Worm (Caenorhabditis elegans): ENCODE data around the gene nhr-152.

Gene nhr-152

DNA sequence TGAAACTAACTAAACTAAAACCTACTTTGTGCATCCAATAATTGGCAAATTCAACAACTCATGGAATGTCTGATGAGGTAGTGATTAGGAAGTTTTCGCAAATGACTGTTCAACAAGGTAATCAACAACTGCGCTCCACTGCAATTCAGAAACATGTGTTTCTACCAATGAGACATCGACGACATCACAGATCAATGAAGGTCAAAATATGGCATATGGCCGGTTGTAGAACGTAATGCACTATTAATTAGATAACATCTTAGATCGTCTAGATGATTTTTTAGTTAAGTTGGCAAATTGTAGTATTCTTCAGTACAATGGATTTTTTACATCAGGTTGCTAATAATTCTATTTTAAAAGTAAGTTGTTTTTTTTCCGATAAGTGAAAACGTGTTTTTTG lies at the start of gene nhr-152, which contains the start of gene nhr-94:
TSS of gene nhr-152 (plus strand) at position 162 of the 400 bp plus-strand sequence.
TSS of gene nhr-94 (minus strand) at position 147 of the 400 bp plus-strand sequence.
- no peak for TF ChIP-seq W03F9.2 (tag; optimal IDR thresholded peaks at IDR 0.05)
- TF ChIP-seq him-1 (tag; optimal IDR thresholded peaks at IDR 0.05): no peak
- no peak for TF ChIP-seq dao-5 (tag; optimal IDR thresholded peaks at IDR 0.05)

DNA sequence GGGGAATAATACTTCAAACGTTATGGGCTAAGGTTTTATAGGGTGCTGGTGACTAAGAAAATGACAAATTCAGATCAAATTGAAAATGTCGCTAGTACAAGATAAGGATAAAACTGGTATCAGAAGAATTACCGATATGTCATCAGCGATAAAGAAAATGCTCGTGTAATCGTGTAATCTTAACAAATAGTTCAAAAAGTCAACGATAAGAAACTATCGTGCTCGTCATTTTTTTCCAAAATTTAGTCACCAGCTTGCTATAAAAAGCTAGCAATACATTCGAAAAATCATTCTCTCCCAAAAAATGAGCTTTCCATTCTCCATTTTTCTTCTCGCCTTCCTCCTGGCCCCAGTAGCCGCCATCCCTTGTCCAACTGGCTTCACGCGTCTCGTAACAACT lies 48.3 kb upstream of the nhr-152 start, which contains the start of gene clec-45:
TSS of gene clec-45 (plus strand) at position 301 of the 400 bp plus-strand sequence.
- no peak for TF ChIP-seq dao-5 (tag; optimal IDR thresholded peaks at IDR 0.05)

DNA sequence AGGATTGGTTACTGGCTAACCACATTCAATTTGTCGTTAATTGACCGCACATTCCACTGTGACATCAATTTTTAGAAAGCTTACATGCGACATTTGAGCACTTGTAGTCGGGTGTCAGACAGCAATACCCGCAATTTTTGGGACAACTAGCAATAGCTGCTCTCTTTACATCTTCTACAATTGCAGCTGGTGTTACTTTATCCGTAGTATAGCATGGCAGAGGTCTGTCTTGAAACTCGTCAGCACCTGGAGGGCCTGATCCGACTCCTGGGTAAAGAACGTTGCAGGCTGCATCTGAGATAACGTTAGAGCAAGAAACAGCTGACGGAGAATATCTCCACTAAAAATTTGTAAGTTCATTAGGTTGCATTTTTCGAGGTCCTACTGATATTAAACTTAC lies 46.8 kb upstream of the nhr-152 start:
- TF ChIP-seq him-1 (tag; optimal IDR thresholded peaks at IDR 0.05): no peak
- TF ChIP-seq W03F9.2 (tag; optimal IDR thresholded peaks at IDR 0.05): no peak
- TF ChIP-seq dao-5 (tag; optimal IDR thresholded peaks at IDR 0.05): no peak

DNA sequence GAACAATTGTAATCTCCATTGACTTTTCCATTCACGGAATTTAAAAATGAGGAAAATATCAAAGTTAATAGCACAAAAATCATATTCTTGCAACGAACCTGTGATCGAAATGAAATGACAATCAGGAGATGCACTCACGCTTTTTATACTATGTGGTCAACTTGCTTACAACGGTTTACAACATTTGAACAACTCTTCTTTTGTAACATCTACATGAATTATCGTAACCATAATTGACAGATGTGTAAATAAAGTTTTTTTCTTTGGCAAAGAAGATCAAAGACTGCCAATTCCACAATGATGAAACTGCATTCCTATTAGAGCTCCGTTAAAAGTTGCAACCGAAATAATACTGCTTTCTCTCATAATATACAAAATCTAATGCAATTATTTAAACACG lies 46.4 kb upstream of the nhr-152 start, which contains the start of gene F07C4.10:
TSS of gene F07C4.10 (minus strand) at position 101 of the 400 bp plus-strand sequence.
- no peak for TF ChIP-seq dao-5 (tag; optimal IDR thresholded peaks at IDR 0.05)
- TF ChIP-seq him-1 (tag; optimal IDR thresholded peaks at IDR 0.05): no peak
- no peak for TF ChIP-seq W03F9.2 (tag; optimal IDR thresholded peaks at IDR 0.05)

DNA sequence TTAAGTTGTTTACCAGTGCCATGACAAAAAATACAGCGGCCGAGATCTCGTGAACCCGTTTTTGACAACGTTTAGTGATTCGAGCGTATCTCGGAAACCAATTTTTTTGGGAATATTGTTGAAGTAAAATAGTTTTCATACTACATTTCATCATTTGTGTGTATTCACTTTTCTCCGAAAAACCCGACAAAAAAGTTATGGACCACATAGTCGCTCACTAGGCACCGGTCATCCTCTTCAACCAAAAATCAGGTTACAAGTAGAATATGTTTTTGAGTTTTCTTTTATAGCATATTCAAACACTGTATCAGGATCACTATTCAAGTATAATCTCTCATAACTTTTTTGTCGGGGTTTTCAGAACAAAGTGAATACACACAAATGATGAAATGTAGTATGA lies 44.4 kb upstream of the nhr-152 start:
- TF ChIP-seq him-1 (tag; optimal IDR thresholded peaks at IDR 0.05) (no peak), dao-5 (tag; optimal IDR thresholded peaks at IDR 0.05) (no peak), W03F9.2 (tag; optimal IDR thresholded peaks at IDR 0.05) (no peak)

DNA sequence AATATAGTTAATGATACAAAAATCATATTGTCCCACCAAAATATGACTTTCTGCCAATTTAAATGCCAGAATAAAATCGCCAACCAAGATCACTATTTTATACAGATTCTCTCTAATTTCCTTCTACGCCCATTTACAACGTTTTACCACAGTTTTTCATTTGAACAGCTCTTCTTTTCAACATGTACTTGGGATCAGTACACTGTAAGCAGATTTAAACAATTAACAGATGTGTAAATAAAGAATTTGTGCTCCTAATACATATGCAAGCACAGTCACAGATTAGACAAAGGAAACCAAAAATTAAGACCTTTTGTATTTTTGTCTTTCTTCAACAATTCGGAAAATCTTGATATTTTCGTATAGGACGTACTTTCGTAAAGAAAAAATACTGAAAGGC lies 42.7 kb upstream of the nhr-152 start, which contains the start of gene F07C4.11:
TSS of gene F07C4.11 (minus strand) at position 101 of the 400 bp plus-strand sequence.
- TF ChIP-seq dao-5 (tag; optimal IDR thresholded peaks at IDR 0.05) (no peak), him-1 (tag; optimal IDR thresholded peaks at IDR 0.05) (no peak), W03F9.2 (tag; optimal IDR thresholded peaks at IDR 0.05) (no peak)

DNA sequence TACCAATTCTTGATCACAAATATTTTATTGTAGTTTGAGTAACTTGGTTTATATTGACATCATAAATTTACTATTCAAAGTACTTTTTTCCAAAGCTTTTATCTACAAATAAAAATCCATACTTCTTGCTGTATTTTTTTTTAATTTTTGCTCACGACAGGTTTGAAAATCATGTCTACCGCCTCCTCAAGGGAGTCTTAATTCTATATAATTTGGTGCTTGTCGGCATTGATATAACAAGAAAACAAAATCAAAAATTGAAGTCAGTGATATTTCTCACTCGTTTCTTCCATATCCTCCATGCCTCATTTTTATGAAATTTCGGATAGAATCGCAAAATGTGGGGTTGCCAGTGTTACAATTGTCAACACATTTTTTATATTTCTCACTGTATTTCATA lies 40.7 kb upstream of the nhr-152 start, which contains the start of gene str-47:
TSS of gene str-47 (plus strand) at position 301 of the 400 bp plus-strand sequence.
- no peak for TF ChIP-seq dao-5 (tag; optimal IDR thresholded peaks at IDR 0.05)

DNA sequence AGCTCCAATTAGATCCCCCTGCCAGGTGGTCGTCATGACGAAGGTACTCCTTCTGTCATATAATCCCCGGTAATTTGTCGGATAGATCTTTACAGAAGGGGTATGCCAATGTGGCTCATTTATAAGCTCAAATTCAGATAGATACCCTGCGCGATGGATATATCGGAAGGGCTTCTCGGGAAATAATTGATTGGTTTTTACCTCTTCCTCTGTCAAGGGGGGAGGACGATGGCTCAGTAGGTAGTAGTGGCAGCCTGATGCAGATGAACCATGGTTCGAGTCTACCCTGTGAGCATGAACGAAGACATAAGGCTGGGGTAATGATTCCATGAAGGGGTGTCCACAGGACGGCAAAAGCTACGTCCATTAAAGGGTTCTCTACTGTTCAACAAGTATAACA lies 39.0 kb upstream of the nhr-152 start:
- TF ChIP-seq dao-5 (tag; optimal IDR thresholded peaks at IDR 0.05) (no peak), him-1 (tag; optimal IDR thresholded peaks at IDR 0.05) (no peak), W03F9.2 (tag; optimal IDR thresholded peaks at IDR 0.05) (no peak)

DNA sequence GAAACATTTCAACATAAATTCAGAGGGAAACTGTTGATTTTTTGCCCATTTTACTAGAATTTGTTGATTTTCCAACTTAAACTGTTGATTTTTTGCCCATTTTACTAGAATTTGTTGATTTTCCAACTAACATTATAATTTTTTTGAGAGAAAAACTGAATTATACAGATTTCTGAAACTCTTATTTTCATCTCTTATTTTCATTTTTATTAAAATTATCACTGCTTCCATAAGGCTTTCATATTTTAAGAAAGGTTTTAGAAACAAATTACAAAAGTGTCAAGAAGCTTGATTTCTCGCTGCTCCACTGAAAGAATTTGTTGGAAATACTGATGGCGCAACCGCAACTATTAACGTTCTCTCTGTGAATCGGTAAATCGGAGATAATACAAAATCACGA lies 36.2 kb upstream of the nhr-152 start:
- TF ChIP-seq W03F9.2 (tag; optimal IDR thresholded peaks at IDR 0.05) (no peak), dao-5 (tag; optimal IDR thresholded peaks at IDR 0.05) (no peak), him-1 (tag; optimal IDR thresholded peaks at IDR 0.05) (no peak)

DNA sequence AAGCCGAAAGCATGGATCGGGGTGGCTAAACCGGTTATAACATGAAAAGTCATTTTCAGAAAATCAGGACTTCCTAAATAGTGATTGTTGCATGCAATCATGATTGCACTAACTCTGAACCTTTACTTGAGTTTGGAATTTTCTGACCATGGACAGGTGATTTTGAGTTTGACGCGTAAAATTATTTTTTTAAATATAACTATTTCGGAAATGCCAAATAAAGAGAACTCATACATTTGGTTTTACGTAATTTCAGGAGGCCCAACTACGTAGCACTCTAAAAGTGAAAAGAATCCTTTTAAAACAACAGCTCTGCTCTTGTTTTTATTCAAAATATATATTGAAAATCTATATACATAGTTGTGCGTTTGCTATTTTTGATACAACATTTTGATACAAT lies 34.4 kb upstream of the nhr-152 start, which contains the start of gene srh-234:
TSS of gene srh-234 (minus strand) at position 101 of the 400 bp plus-strand sequence.
- TF ChIP-seq W03F9.2 (tag; optimal IDR thresholded peaks at IDR 0.05) (no peak), dao-5 (tag; optimal IDR thresholded peaks at IDR 0.05) (no peak), him-1 (tag; optimal IDR thresholded peaks at IDR 0.05) (no peak)

DNA sequence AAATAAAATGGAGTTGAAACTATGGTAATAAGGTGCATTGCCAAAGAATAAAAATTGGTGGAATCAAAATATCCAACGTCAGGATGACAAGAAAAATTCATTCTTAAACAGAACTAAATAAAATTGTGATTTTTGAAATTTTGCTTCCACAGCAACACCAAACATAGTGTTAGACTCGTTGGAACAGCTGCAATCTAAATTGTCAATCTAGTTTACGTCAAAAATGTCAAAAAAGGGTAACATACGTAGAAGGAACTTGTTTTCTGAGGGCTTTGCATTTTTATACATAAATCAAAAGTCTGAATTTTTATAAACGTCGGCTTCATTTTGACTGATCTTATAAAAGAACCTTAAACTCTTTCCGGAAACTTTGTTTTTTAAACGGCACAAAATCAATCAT lies 32.6 kb upstream of the nhr-152 start, which contains the start of gene srh-200:
TSS of gene srh-200 (minus strand) at position 101 of the 400 bp plus-strand sequence.
- TF ChIP-seq dao-5 (tag; optimal IDR thresholded peaks at IDR 0.05) (no peak), him-1 (tag; optimal IDR thresholded peaks at IDR 0.05) (no peak), W03F9.2 (tag; optimal IDR thresholded peaks at IDR 0.05) (no peak)

DNA sequence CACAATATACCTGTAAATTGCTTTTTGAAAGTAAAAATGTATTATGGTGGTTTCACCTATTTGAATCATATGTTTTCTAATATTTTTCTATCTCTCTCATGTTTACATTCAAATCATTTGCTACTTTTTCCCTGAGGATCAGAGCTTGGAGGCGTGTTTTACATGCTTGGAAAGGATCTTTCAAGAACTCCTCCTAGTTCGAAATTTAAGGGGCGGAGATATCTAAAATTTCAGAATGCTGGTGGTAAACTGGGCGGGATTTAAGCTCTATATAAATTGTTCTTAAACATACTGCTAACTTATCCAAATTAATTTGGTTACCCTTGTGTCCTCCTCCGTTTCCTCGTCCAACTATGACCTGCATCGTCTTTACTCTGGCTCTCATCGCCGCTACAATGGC lies 18.2 kb upstream of the nhr-152 start, which contains the start of gene C12D5.5:
TSS of gene C12D5.5 (plus strand) at position 301 of the 400 bp plus-strand sequence.
- TF ChIP-seq W03F9.2 (tag; optimal IDR thresholded peaks at IDR 0.05): no peak
- no peak for TF ChIP-seq him-1 (tag; optimal IDR thresholded peaks at IDR 0.05)
- no peak for TF ChIP-seq dao-5 (tag; optimal IDR thresholded peaks at IDR 0.05)

DNA sequence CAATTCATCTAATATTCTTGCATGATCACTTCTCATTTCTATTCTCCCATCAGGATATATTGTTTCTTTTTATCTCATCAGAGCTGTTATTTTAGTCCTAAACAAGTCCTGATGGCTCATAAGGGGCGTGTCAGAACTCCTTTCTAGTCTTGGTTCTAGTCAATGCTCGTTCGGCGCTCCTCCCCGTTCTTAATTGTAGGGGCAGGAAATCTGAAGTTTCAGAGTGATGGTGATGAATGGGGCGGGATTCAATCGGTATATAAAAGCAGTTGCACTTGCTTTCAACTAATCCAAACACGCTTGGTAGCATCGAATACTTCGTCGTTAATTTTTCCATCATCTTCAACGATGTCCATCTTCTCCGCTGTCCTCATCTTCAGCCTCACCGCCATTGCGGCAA lies 13.9 kb upstream of the nhr-152 start, which contains the start of gene C12D5.4:
TSS of gene C12D5.4 (plus strand) at position 301 of the 400 bp plus-strand sequence.
- TF ChIP-seq W03F9.2 (tag; optimal IDR thresholded peaks at IDR 0.05) (no peak), him-1 (tag; optimal IDR thresholded peaks at IDR 0.05) (no peak), dao-5 (tag; optimal IDR thresholded peaks at IDR 0.05) (no peak)

DNA sequence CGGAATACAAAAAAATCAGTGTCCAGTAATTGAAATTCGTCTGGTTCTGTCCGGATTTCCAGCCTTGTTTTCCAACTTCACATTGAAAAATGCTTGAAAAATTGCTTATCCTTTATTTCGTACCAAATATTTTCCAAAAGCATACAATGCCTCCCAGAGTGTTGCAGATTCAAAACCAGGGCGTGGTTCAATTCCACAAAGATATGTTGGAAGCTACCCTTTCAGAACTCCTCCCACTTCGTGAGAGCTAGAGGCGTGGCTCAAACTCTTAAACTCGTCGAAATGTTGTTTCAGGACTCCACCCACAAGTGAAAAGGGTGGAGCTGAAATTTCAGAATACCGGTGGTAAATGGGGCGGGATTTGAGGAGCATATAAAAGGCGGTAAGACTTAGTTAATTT lies 10.2 kb upstream of the nhr-152 start, which contains the start of gene C12D5.3:
TSS of gene C12D5.3 (plus strand) at position 301 of the 400 bp plus-strand sequence.
- TF ChIP-seq dao-5 (tag; optimal IDR thresholded peaks at IDR 0.05) (no peak), him-1 (tag; optimal IDR thresholded peaks at IDR 0.05) (no peak), W03F9.2 (tag; optimal IDR thresholded peaks at IDR 0.05) (no peak)

DNA sequence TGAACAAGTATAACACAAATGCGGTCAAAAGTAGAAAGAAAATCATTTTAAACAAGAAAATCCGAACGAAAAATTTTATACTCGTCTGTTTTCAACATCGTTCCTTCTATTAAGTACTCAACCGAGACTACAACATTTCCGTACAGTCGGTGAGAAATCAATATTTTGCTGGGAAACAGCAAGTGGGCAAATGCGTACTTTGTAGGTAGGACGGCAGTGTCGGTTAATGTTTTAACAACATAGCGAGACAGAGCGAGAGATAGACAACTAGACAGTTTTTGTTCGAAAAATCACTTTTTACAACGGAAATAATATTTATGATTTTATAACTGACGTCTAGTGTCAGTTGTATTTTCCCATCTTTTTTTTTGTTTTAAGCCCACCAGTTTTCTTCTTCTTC lies 4.8 kb upstream of the nhr-152 start, which contains the start of gene cyp-33A1:
TSS of gene cyp-33A1 (minus strand) at position 72 of the 400 bp plus-strand sequence.
- no peak for TF ChIP-seq W03F9.2 (tag; optimal IDR thresholded peaks at IDR 0.05)
- no peak for TF ChIP-seq dao-5 (tag; optimal IDR thresholded peaks at IDR 0.05)
